Worm (Caenorhabditis elegans) whole organism, L2 larva: ENCODE data around the gene F13D11.4.

Experiments used
- C34F6.9 ChIP-seq: fragments of 150-350 bp; optimal IDR thresholded peaks from 2 replicates; lab custom pipeline; 2014; ENCODE audit warnings: missing biosample characterization, missing genetic modification characterization
- F13H6.1 ChIP-seq: sonication (generic microtip); optimal IDR thresholded peaks from 2 replicates; lab custom pipeline; 2016; ENCODE audit warnings: missing genetic modification characterization, missing compliant biosample characterization
- R02D3.7 ChIP-seq: fragments of 150-350 bp; optimal IDR thresholded peaks from 2 replicates; lab custom pipeline; 2014; ENCODE audit warnings: missing biosample characterization, missing genetic modification characterization
- Y55F3AM.14 ChIP-seq: fragments of 200-800 bp; sonication (Bioruptor generic); optimal IDR thresholded peaks from 2 replicates; lab custom pipeline; 2018; ENCODE audit warnings: mild to moderate bottlenecking, missing genetic modification characterization, missing compliant biosample characterization
- ZK546.5 ChIP-seq: sonication (generic microtip); optimal IDR thresholded peaks from 2 replicates; lab custom pipeline; 2017; ENCODE audit warnings: missing biosample characterization, missing genetic modification characterization
- aly-2 ChIP-seq: fragments of 150-350 bp; optimal IDR thresholded peaks from 2 replicates; lab custom pipeline; 2014; ENCODE audit warnings: missing biosample characterization, missing genetic modification characterization
- ama-1 ChIP-seq: fragments of 150-350 bp; optimal IDR thresholded peaks from 2 replicates; lab custom pipeline; 2018; ENCODE audit warnings: inconsistent platforms
- blmp-1 ChIP-seq: sonication (generic microtip); optimal IDR thresholded peaks from 2 replicates; lab custom pipeline; 2017; ENCODE audit warnings: missing genetic modification characterization, mild to moderate bottlenecking, missing compliant biosample characterization, antibody characterized with exemption, moderate library complexity; ENCODE audit not compliant: insufficient read depth
- ceh-16 ChIP-seq: fragments of 150-350 bp; optimal IDR thresholded peaks from 2 replicates; lab custom pipeline; 2014; ENCODE audit warnings: missing biosample characterization, missing genetic modification characterization
- ceh-82 ChIP-seq: fragments of 150-350 bp; optimal IDR thresholded peaks from 2 replicates; lab custom pipeline; 2014; ENCODE audit warnings: missing biosample characterization, missing genetic modification characterization
- crh-2 ChIP-seq: sonication (generic microtip); optimal IDR thresholded peaks from 2 replicates; lab custom pipeline; 2017; ENCODE audit warnings: missing biosample characterization, missing genetic modification characterization
- dmd-4 ChIP-seq: sonication (generic microtip); optimal IDR thresholded peaks from 2 replicates; lab custom pipeline; 2017; ENCODE audit warnings: missing biosample characterization, missing genetic modification characterization
- egl-27 ChIP-seq: sonication (generic microtip); optimal IDR thresholded peaks from 3 replicates; lab custom pipeline; 2017; ENCODE audit warnings: missing biosample characterization, missing genetic modification reagents, missing genetic modification characterization
- elt-3 ChIP-seq: sonication (generic microtip); optimal IDR thresholded peaks from 2 replicates; lab custom pipeline; 2017; ENCODE audit warnings: missing biosample characterization, missing genetic modification characterization
- fos-1 ChIP-seq: fragments of 150-350 bp; optimal IDR thresholded peaks from 2 replicates; lab custom pipeline; 2014; ENCODE audit warnings: missing biosample characterization, missing genetic modification characterization
- lin-13 ChIP-seq: fragments of 150-350 bp; optimal IDR thresholded peaks from 2 replicates; lab custom pipeline; 2014; ENCODE audit warnings: missing biosample characterization, missing genetic modification reagents, missing genetic modification characterization
- lin-39 ChIP-seq: fragments of 150-350 bp; optimal IDR thresholded peaks from 2 replicates; lab custom pipeline; 2014; ENCODE audit warnings: missing biosample characterization, missing genetic modification reagents, missing genetic modification characterization
- mbf-1 ChIP-seq: sonication (generic microtip); optimal IDR thresholded peaks from 2 replicates; lab custom pipeline; 2017; ENCODE audit warnings: missing biosample characterization, missing genetic modification characterization
- mdl-1 ChIP-seq, 2 experiments: fragments of 150-350 bp in 1 of 2; sonication (generic microtip) in 1 of 2; optimal IDR thresholded peaks; 2 replicates each; lab custom pipeline; 2017; ENCODE audit warnings: missing biosample characterization in 2 of 2, missing genetic modification characterization in 2 of 2
- nhr-12 ChIP-seq: fragments of 150-350 bp; optimal IDR thresholded peaks from 2 replicates; lab custom pipeline; 2014; ENCODE audit warnings: missing biosample characterization, missing genetic modification characterization
- nhr-23 ChIP-seq: fragments of 150-350 bp; optimal IDR thresholded peaks from 2 replicates; lab custom pipeline; 2014; ENCODE audit warnings: missing biosample characterization, missing genetic modification reagents, missing genetic modification characterization
- nhr-25 ChIP-seq: fragments of 150-350 bp; sonication (generic microtip); optimal IDR thresholded peaks from 3 replicates; lab custom pipeline; 2014; ENCODE audit warnings: missing biosample characterization, missing genetic modification characterization
- peb-1 ChIP-seq: fragments of 150-350 bp; optimal IDR thresholded peaks from 2 replicates; lab custom pipeline; 2014; ENCODE audit warnings: missing biosample characterization, missing genetic modification characterization
- sem-4 ChIP-seq: fragments of 150-350 bp; optimal IDR thresholded peaks from 2 replicates; lab custom pipeline; 2014; ENCODE audit warnings: missing biosample characterization, missing genetic modification reagents, missing genetic modification characterization
- sma-3 ChIP-seq: sonication (generic microtip); optimal IDR thresholded peaks from 2 replicates; lab custom pipeline; 2016; ENCODE audit warnings: missing genetic modification reagents, missing genetic modification characterization, missing compliant biosample characterization
- sma-9 ChIP-seq, 2 experiments: fragments of 150-350 bp in 1 of 2; sonication (generic microtip) in 1 of 2; optimal IDR thresholded peaks; 2 replicates each; lab custom pipeline; 2014 to 2016; ENCODE audit warnings: missing genetic modification characterization in 2 of 2, mild to moderate bottlenecking in 1 of 2, missing biosample characterization in 1 of 2, missing compliant biosample characterization in 1 of 2, missing genetic modification reagents in 1 of 2, moderate library complexity in 1 of 2
- snpc-4 ChIP-seq: fragments of 150-350 bp; optimal IDR thresholded peaks from 2 replicates; lab custom pipeline; 2014; ENCODE audit warnings: missing biosample characterization, missing genetic modification characterization
- unc-39 ChIP-seq: fragments of 150-350 bp; optimal IDR thresholded peaks from 2 replicates; lab custom pipeline; 2014; ENCODE audit warnings: missing biosample characterization, missing genetic modification characterization
- unc-62 ChIP-seq: fragments of 150-350 bp; optimal IDR thresholded peaks from 2 replicates; lab custom pipeline; 2014; ENCODE audit warnings: missing biosample characterization, missing genetic modification reagents, missing genetic modification characterization
- zag-1 ChIP-seq: fragments of 150-350 bp; optimal IDR thresholded peaks from 2 replicates; lab custom pipeline; 2014; ENCODE audit warnings: missing biosample characterization, missing genetic modification characterization
- ztf-1 ChIP-seq: fragments of 200-800 bp; sonication (Bioruptor generic); conservative IDR thresholded peaks from 2 replicates; pipeline ENCODE4 v1.3.6; 2022; ENCODE audit warnings: missing genetic modification characterization, missing compliant biosample characterization
- ztf-11 ChIP-seq: sonication (generic microtip); optimal IDR thresholded peaks from 2 replicates; lab custom pipeline; 2017; ENCODE audit warnings: missing biosample characterization, missing genetic modification characterization
- ztf-4 ChIP-seq: fragments of 150-350 bp; optimal IDR thresholded peaks from 2 replicates; lab custom pipeline; 2014; ENCODE audit warnings: missing biosample characterization, missing genetic modification characterization

F13D11.4 gene

DNA sequence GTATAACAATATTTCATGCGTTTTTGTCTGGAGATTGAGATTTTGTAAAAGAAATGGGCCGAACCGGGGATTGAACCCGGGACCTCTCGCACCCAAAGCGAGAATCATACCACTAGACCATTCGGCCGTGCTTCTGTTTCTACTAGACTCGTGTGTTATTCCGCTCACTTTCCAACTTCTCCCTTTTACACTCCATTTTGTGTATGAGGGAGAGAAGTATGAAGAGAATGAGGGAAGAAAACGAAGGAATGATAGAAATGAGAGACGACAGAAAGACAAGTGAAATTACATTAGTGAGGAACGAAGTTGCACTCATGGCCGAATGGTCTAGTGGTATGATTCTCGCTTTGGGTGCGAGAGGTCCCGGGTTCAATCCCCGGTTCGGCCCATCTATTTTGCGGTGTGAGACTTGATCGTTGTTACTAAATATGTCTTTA, 33.4 kb downstream of the F13D11.4 start (continued):
- TF ChIP-seq crh-2 (tag; lab: Kevin White, UChicago) = peak; percentile 92
- TF ChIP-seq sma-3 (GFP tag; lab: Kevin White, UChicago) = peak; percentile 81
- TF ChIP-seq snpc-4 (tag; lab: Kevin White, UChicago) = no peak
- TF ChIP-seq fos-1 (tag; lab: Kevin White, UChicago) = peak; percentile 66
- TF ChIP-seq sem-4 (tag; lab: Kevin White, UChicago) = peak; percentile 88
- TF ChIP-seq lin-13 = peak; percentile 86
- TF ChIP-seq aly-2 (tag; lab: Kevin White, UChicago) = no peak
- no peak for TF ChIP-seq elt-3
- TF ChIP-seq lin-39 (tag; lab: Kevin White, UChicago) = peak; percentile 45
- peak; percentile 33 for TF ChIP-seq blmp-1 (tag; lab: Kevin White, UChicago)
- TF ChIP-seq peb-1 (tag; lab: Kevin White, UChicago) = no peak
- peak; percentile 15 to 75 for TF ChIP-seq mdl-1 (tag; optimal IDR thresholded peaks at IDR 0.05; lab: Kevin White, UChicago)
- no peak for TF ChIP-seq ZK546.5 (tag; lab: Kevin White, UChicago)
- peak; percentile 60 for TF ChIP-seq ztf-11 (tag; lab: Kevin White, UChicago)
- TF ChIP-seq nhr-12 (tag; lab: Kevin White, UChicago) = peak; percentile 54
- TF ChIP-seq ceh-16 (tag; lab: Kevin White, UChicago) = peak; percentile 70
- TF ChIP-seq Y55F3AM.14 = peak; percentile 83
- peak; percentile 94 for TF ChIP-seq F13H6.1 (tag; lab: Kevin White, UChicago)
- peak; percentile 87 for TF ChIP-seq C34F6.9 (tag; lab: Kevin White, UChicago)

DNA sequence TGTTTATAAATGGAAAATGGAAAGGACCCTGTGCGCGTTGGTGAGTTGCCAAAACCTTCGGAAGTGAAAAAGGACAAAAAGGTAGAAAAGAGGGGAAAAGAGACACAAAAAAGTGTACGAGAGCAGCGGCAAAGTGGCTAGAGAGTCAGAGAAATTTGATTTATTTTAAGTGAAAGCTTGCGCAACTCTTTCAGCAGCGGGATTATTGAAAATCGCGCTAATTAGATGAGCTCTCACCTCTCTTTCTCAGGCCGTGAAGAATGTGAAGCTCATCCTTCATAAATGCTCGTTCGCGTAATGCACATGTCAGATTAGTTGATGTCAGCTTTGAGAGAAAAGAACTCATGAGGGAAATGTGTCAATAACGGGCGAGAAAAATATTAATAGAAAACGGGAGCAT, 35.4 kb downstream of the F13D11.4 start:
- TF ChIP-seq sma-9 (GFP tag; optimal IDR thresholded peaks at IDR 0.05; lab: Kevin White, UChicago) = peak; percentile 22
- no peak for TF ChIP-seq sma-9 (tag; optimal IDR thresholded peaks at IDR 0.05; lab: Kevin White, UChicago)
- TF ChIP-seq C34F6.9 (tag; lab: Kevin White, UChicago) = peak; percentile 3
- peak; percentile 41 for TF ChIP-seq F13H6.1 (tag; lab: Kevin White, UChicago)
- TF ChIP-seq ZK546.5 (tag; lab: Kevin White, UChicago) = no peak
- TF ChIP-seq unc-62 (GFP tag; lab: Kevin White, UChicago) = no peak
- TF ChIP-seq ama-1 (lab: Kevin White, UChicago) = no peak
- no peak for TF ChIP-seq ztf-4 (tag; lab: Kevin White, UChicago)
- TF ChIP-seq nhr-23 = no peak
- no peak for TF ChIP-seq ztf-1 (GFP tag; lab: Robert Waterston, UW)

DNA sequence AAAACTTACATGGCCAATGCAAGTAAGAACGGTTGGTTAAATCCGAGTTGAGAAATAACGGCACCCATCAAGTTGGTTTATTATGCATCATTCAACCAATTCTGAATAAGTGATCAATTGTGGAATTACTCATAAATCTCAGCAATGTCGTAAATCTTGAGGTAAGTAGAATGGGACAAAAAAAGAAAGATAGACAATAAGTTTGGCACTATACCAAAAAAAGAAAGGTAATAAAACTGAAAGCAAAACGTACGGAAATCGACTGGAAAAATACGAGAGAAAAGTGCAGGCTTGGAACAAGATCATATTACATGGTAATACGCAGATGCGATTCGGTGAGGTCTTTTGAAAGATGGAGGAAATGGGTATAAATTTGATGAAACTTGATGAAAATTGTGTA, 35.9 kb downstream of the F13D11.4 start, which contains the start of gene F46G11.4:
Gene F46G11.4 (minus strand): TSS at position 101 of the 400 bp plus-strand sequence.
- no peak for TF ChIP-seq ztf-4 (tag; lab: Kevin White, UChicago)
- TF ChIP-seq nhr-12 (tag; lab: Kevin White, UChicago) = no peak
- no peak for TF ChIP-seq R02D3.7 (tag; lab: Kevin White, UChicago)
- TF ChIP-seq unc-39 (tag; lab: Kevin White, UChicago) = no peak
- no peak for TF ChIP-seq elt-3
- TF ChIP-seq zag-1 (tag; lab: Kevin White, UChicago) = no peak
- TF ChIP-seq ceh-82 (tag; lab: Kevin White, UChicago) = no peak
- no peak for TF ChIP-seq sem-4 (tag; lab: Kevin White, UChicago)
- TF ChIP-seq ama-1 (lab: Kevin White, UChicago) = no peak
- no peak for TF ChIP-seq dmd-4 (tag; lab: Kevin White, UChicago)
- no peak for TF ChIP-seq peb-1 (tag; lab: Kevin White, UChicago)
- no peak for TF ChIP-seq egl-27 (tag; lab: Kevin White, UChicago)
- no peak for TF ChIP-seq ZK546.5 (tag; lab: Kevin White, UChicago)
- TF ChIP-seq fos-1 (tag; lab: Kevin White, UChicago) = no peak
- TF ChIP-seq ztf-1 (GFP tag; lab: Robert Waterston, UW) = no peak
- TF ChIP-seq mbf-1 = no peak
- TF ChIP-seq aly-2 (tag; lab: Kevin White, UChicago) = no peak
- TF ChIP-seq sma-9 (GFP tag; optimal IDR thresholded peaks at IDR 0.05; lab: Kevin White, UChicago) = no peak
- TF ChIP-seq sma-9 (tag; optimal IDR thresholded peaks at IDR 0.05; lab: Kevin White, UChicago) = no peak
- no peak for TF ChIP-seq Y55F3AM.14
- TF ChIP-seq nhr-25 (tag; lab: Kevin White, UChicago) = no peak

DNA sequence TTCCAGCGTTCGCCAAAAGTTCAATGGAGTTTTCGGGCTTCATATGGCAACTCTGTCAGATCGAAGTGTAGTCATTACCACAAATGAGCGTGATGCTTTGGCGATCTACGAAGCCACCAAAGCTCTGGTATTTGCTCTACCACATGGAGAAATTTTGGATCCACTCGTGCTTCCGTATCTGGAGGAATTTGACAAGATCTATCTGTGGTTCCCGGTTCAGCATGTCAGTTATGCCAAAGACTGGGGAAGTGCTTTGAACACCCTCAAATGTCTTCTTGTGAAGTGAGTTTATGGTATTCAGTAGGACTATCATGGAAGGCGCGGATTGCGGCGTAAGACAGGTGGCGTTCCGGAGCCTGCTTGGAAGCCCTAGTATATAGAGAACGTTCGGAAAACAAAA, 40.2 kb downstream of the F13D11.4 start:
- TF ChIP-seq blmp-1 (tag; lab: Kevin White, UChicago) = no peak
- no peak for TF ChIP-seq ztf-1 (GFP tag; lab: Robert Waterston, UW)
- TF ChIP-seq nhr-12 (tag; lab: Kevin White, UChicago) = no peak
- TF ChIP-seq F13H6.1 (tag; lab: Kevin White, UChicago) = no peak
- TF ChIP-seq C34F6.9 (tag; lab: Kevin White, UChicago) = no peak
